Fruit fly (Drosophila melanogaster) whole organism, wandering third instar larva: ENCODE data around the gene cno.

Experiments used
- Myc ChIP-seq: fragments of >200 bp; optimal IDR thresholded peaks from 2 replicates; lab custom pipeline; 2017
- jim ChIP-seq: fragments of 175-275, 200-325 bp; sonication (Bioruptor generic); optimal IDR thresholded peaks from 2 replicates; lab custom pipeline; 2016; ENCODE audit warnings: missing biosample characterization, mild to moderate bottlenecking, missing genetic modification characterization

dm6 chr3R:5211401-5211800 is 5.9 kb downstream of the cno start:
- TF ChIP-seq Myc (lab: Kevin White, UChicago) (no peak), jim (no peak)
